Worm (Caenorhabditis elegans) whole organism, midembryonic: ENCODE data around the gene ZK1073.2.

Experiments
- T22C8.4 ChIP-seq: fragments of 200-800 bp; sonication (Bioruptor generic); IDR thresholded peaks from 2 replicates; pipeline ENCODE4 v1.3.6; 2022; ENCODE audit warnings: missing genetic modification characterization, missing compliant biosample characterization
- med-1 ChIP-seq: sonication (generic microtip); optimal IDR thresholded peaks from 2 replicates; lab custom pipeline; 2017; ENCODE audit warnings: missing genetic modification characterization, mild to moderate bottlenecking, missing compliant biosample characterization, antibody characterized with exemption, missing genetic modification reagents; ENCODE audit not compliant: insufficient read depth
- ztf-29 ChIP-seq: fragments of 200-800 bp; sonication (Bioruptor generic); IDR thresholded peaks from 2 replicates; pipeline ENCODE4 v1.3.6; 2022; ENCODE audit warnings: missing genetic modification reagents, missing genetic modification characterization, missing compliant biosample characterization

ce11 chrX:16146972-16147593, 43.6 kb downstream of the ZK1073.2 start, which contains the start of gene F09C8.2:
- TF ChIP-seq med-1 (GFP tag; lab: Kevin White, UChicago) (no peak), T22C8.4 (GFP tag; lab: Robert Waterston, UW) (no peak), ztf-29 (GFP tag; lab: Robert Waterston, UW) (no peak)
